Fruit fly (Drosophila melanogaster): Measurements from ENCODE around the gene RpL22.
A peak's percentile ranks its signal among the peaks of the same experiment; 100 is the strongest.

The RpL22 gene

dm6 chrX:758892-759621, 5.9 kb downstream of the RpL22 start, which contains the start of gene CG5273:
CG5273 (plus strand) TSS chrX:759594.
- TF ChIP-seq CG9437 (GFP tag; optimal IDR thresholded peaks at IDR 0.05) (no peak), Ets65A (GFP tag) (peak; percentile 28), zfh2 (GFP tag; optimal IDR thresholded peaks at IDR 0.05) (no peak), CG17829 (tag; optimal IDR thresholded peaks at IDR 0.05) (no peak), CG32772 (GFP tag; IDR thresholded peaks at IDR 0.05) (no peak), sima (GFP tag; optimal IDR thresholded peaks at IDR 0.05) (no peak), CG1647 (GFP tag; optimal IDR thresholded peaks at IDR 0.05) (no peak), CG2129 (GFP tag; IDR thresholded peaks at IDR 0.05; ENCODE audit: partially characterized antibody) (peak; percentile 99), pnt (GFP tag; optimal IDR thresholded peaks at IDR 0.05) (no peak), lmd (GFP tag; IDR thresholded peaks at IDR 0.05) (peak; percentile 8; the same call in 1 of the 2 replicates), CG4282 (GFP tag; optimal IDR thresholded peaks at IDR 0.05) (no peak), CG13624 (GFP tag; optimal IDR thresholded peaks at IDR 0.05) (peak; percentile 60), chn (GFP tag; optimal IDR thresholded peaks at IDR 0.05) (no peak), CG2678 (tag; optimal IDR thresholded peaks at IDR 0.05) (peak; percentile 24), CG3726 (GFP tag; IDR thresholded peaks at IDR 0.05) (no peak), Bdp1 (GFP tag; optimal IDR thresholded peaks at IDR 0.05) (no peak), CG9609 (GFP tag; optimal IDR thresholded peaks at IDR 0.05) (no peak), Fer3 (tag; optimal IDR thresholded peaks at IDR 0.05) (no peak), wek (GFP tag; optimal IDR thresholded peaks at IDR 0.05) (no peak), ci (GFP tag; IDR thresholded peaks at IDR 0.05) (peak; percentile 44; the same call in 2 of the 3 replicates), CG17328 (GFP tag; IDR thresholded peaks at IDR 0.05) (no peak), gem (tag; optimal IDR thresholded peaks at IDR 0.05) (no peak), tx (GFP tag; optimal IDR thresholded peaks at IDR 0.05) (peak; percentile 1), Med (GFP tag) (peak; percentile 93), CG18262 (tag; optimal IDR thresholded peaks at IDR 0.05) (peak; percentile 45), CG18764 (GFP tag; optimal IDR thresholded peaks at IDR 0.05) (no peak), CG12769 (tag; optimal IDR thresholded peaks at IDR 0.05) (peak; percentile 67), pum (GFP tag; optimal IDR thresholded peaks at IDR 0.05) (no peak), MESR4 (GFP tag; optimal IDR thresholded peaks at IDR 0.05) (peak; percentile 85), CG4328 (GFP tag; optimal IDR thresholded peaks at IDR 0.05) (peak; percentile 23), B-H1 (GFP tag; IDR thresholded peaks at IDR 0.05) (no peak), CG7928 (GFP tag; optimal IDR thresholded peaks at IDR 0.05) (peak; percentile 72), vvl (GFP tag; IDR thresholded peaks at IDR 0.05) (peak; percentile 34), CG10565 (GFP tag; optimal IDR thresholded peaks at IDR 0.05) (no peak), nau (GFP tag; optimal IDR thresholded peaks at IDR 0.05) (no peak), CG42726 (GFP tag; IDR thresholded peaks at IDR 0.05; ENCODE audit: partially characterized antibody) (peak; percentile 85), Vsx1 (GFP tag; optimal IDR thresholded peaks at IDR 0.05) (peak; percentile 36), so (GFP tag; IDR thresholded peaks at IDR 0.05) (peak; percentile 37; the same call in 1 of the 3 replicates), CG3163 (GFP tag; optimal IDR thresholded peaks at IDR 0.05) (no peak), CG30020 (tag; optimal IDR thresholded peaks at IDR 0.05) (no peak), CG6272 (GFP tag; IDR thresholded peaks at IDR 0.05) (no peak), Ravus (GFP tag; IDR thresholded peaks at IDR 0.05) (no peak), CG10654 (GFP tag; optimal IDR thresholded peaks at IDR 0.05) (no peak), CG9215 (GFP tag; IDR thresholded peaks at IDR 0.05) (no peak), sens-2 (GFP tag; IDR thresholded peaks at IDR 0.05) (no peak), Fer1 (GFP tag; optimal IDR thresholded peaks at IDR 0.05) (no peak), Poxn (GFP tag; IDR thresholded peaks at IDR 0.05) (no peak), CG11696 (GFP tag; IDR thresholded peaks at IDR 0.05) (no peak), sisA (GFP tag; IDR thresholded peaks at IDR 0.05) (no peak), CG8281 (tag; optimal IDR thresholded peaks at IDR 0.05) (no peak), CG7786 (GFP tag; optimal IDR thresholded peaks at IDR 0.05) (no peak)
